Worm (Caenorhabditis elegans) whole organism, mixed stage, embryonic: Measurements from ENCODE around the gene C33D3.4.

Source experiments
- M03D4.4 ChIP-seq: sonication (generic microtip); optimal IDR thresholded peaks from 2 replicates; lab custom pipeline; 2017; ENCODE audit warnings: mild to moderate bottlenecking, missing genetic modification characterization, missing compliant biosample characterization
- bed-3 ChIP-seq: fragments of 200-800 bp; sonication (Bioruptor generic); optimal IDR thresholded peaks from 3 replicates; lab custom pipeline; 2018; ENCODE audit warnings: mild to moderate bottlenecking, missing genetic modification characterization, moderate library complexity, missing compliant biosample characterization
- blmp-1 ChIP-seq: fragments of 150-350 bp; optimal IDR thresholded peaks from 2 replicates; lab custom pipeline; 2014; ENCODE audit warnings: missing biosample characterization, missing genetic modification characterization
- ceh-39 ChIP-seq: fragments of 150-350 bp; optimal IDR thresholded peaks from 2 replicates; lab custom pipeline; 2014; ENCODE audit warnings: missing biosample characterization, missing genetic modification characterization
- ceh-43 ChIP-seq: fragments of 200-800 bp; sonication (Bioruptor generic); optimal IDR thresholded peaks from 2 replicates; lab custom pipeline; 2018; ENCODE audit warnings: mild to moderate bottlenecking, missing genetic modification characterization, moderate library complexity, missing compliant biosample characterization
- ceh-83 ChIP-seq: fragments of 200-800 bp; sonication (Bioruptor generic); optimal IDR thresholded peaks from 2 replicates; lab custom pipeline; 2018; ENCODE audit warnings: mild to moderate bottlenecking, missing genetic modification characterization, missing compliant biosample characterization
- ces-1 ChIP-seq: fragments of 150-350 bp; optimal IDR thresholded peaks from 2 replicates; lab custom pipeline; 2014; ENCODE audit warnings: missing biosample characterization, missing genetic modification reagents, missing genetic modification characterization
- cnd-1 ChIP-seq: fragments of 200-800 bp; sonication (Bioruptor generic); optimal IDR thresholded peaks from 2 replicates; lab custom pipeline; 2018; ENCODE audit warnings: mild to moderate bottlenecking, missing genetic modification characterization, missing compliant biosample characterization
- drap-1 ChIP-seq: fragments of 200-800 bp; sonication (Bioruptor generic); optimal IDR thresholded peaks from 3 replicates; lab custom pipeline; 2018; ENCODE audit warnings: mild to moderate bottlenecking, missing genetic modification characterization, missing compliant biosample characterization
- elt-1 ChIP-seq: sonication (generic microtip); optimal IDR thresholded peaks from 2 replicates; lab custom pipeline; 2017; ENCODE audit warnings: missing genetic modification characterization, mild to moderate bottlenecking, missing compliant biosample characterization, antibody characterized with exemption, moderate library complexity, borderline replicate concordance; ENCODE audit not compliant: insufficient read depth
- elt-3 ChIP-seq: fragments of 150-350 bp; optimal IDR thresholded peaks from 2 replicates; lab custom pipeline; 2014; ENCODE audit warnings: missing biosample characterization, missing genetic modification characterization
- flh-1 ChIP-seq: fragments of 200-800 bp; sonication (Bioruptor generic); optimal IDR thresholded peaks from 2 replicates; lab custom pipeline; 2018; ENCODE audit warnings: mild to moderate bottlenecking, missing genetic modification characterization, moderate library complexity, missing compliant biosample characterization
- hlh-1 ChIP-seq: fragments of 150-350 bp; optimal IDR thresholded peaks from 2 replicates; lab custom pipeline; 2014; ENCODE audit warnings: missing biosample characterization, missing genetic modification reagents, missing genetic modification characterization
- lin-13 ChIP-seq: fragments of 150-350 bp; optimal IDR thresholded peaks from 2 replicates; lab custom pipeline; 2014; ENCODE audit warnings: missing biosample characterization, missing genetic modification characterization
- lin-32 ChIP-seq: fragments of 200-800 bp; sonication (Bioruptor generic); optimal IDR thresholded peaks from 2 replicates; lab custom pipeline; 2018; ENCODE audit warnings: mild to moderate bottlenecking, missing genetic modification characterization, missing compliant biosample characterization
- lsy-2 ChIP-seq: fragments of 150-350 bp; optimal IDR thresholded peaks from 2 replicates; lab custom pipeline; 2014; ENCODE audit warnings: missing biosample characterization, missing genetic modification characterization
- mab-5 ChIP-seq: fragments of 150-350 bp; optimal IDR thresholded peaks from 2 replicates; lab custom pipeline; 2014; ENCODE audit warnings: missing biosample characterization, missing genetic modification characterization
- mep-1 ChIP-seq: fragments of 150-350 bp; optimal IDR thresholded peaks from 2 replicates; lab custom pipeline; 2017; ENCODE audit warnings: missing biosample characterization, missing genetic modification reagents, missing genetic modification characterization, inconsistent platforms
- mls-2 ChIP-seq: sonication (generic microtip); optimal IDR thresholded peaks from 2 replicates; lab custom pipeline; 2016; ENCODE audit warnings: mild to moderate bottlenecking, missing genetic modification characterization, moderate library complexity, missing compliant biosample characterization
- nhr-12 ChIP-seq: fragments of 150-350 bp; optimal IDR thresholded peaks from 2 replicates; lab custom pipeline; 2014; ENCODE audit warnings: missing biosample characterization, missing genetic modification characterization
- nhr-2 ChIP-seq: fragments of 150-350 bp; optimal IDR thresholded peaks from 2 replicates; lab custom pipeline; 2014; ENCODE audit warnings: missing biosample characterization, missing genetic modification characterization
- nhr-28 ChIP-seq: fragments of 150-350 bp; optimal IDR thresholded peaks from 2 replicates; lab custom pipeline; 2014; ENCODE audit warnings: missing biosample characterization, missing genetic modification characterization
- nhr-76 ChIP-seq: sonication (generic microtip); optimal IDR thresholded peaks from 2 replicates; lab custom pipeline; 2017; ENCODE audit warnings: missing biosample characterization, missing genetic modification characterization
- pha-4 ChIP-seq: fragments of 150-350 bp; optimal IDR thresholded peaks from 2 replicates; lab custom pipeline; 2018; ENCODE audit warnings: missing biosample characterization, missing genetic modification reagents, missing genetic modification characterization
- sem-2 ChIP-seq: fragments of 200-800 bp; sonication (Bioruptor generic); optimal IDR thresholded peaks from 2 replicates; lab custom pipeline; 2018; ENCODE audit warnings: mild to moderate bottlenecking, missing genetic modification characterization, missing compliant biosample characterization
- snpc-4 ChIP-seq: fragments of 150-350 bp; optimal IDR thresholded peaks from 2 replicates; lab custom pipeline; 2014; ENCODE audit warnings: missing biosample characterization, missing genetic modification characterization
- sptf-1 ChIP-seq: sonication (generic microtip); optimal IDR thresholded peaks from 2 replicates; lab custom pipeline; 2017; ENCODE audit warnings: mild to moderate bottlenecking, missing genetic modification characterization, moderate library complexity, missing compliant biosample characterization
- tbx-8 ChIP-seq: fragments of 200-800 bp; sonication (Bioruptor generic); optimal IDR thresholded peaks from 2 replicates; lab custom pipeline; 2018; ENCODE audit warnings: mild to moderate bottlenecking, missing genetic modification characterization, moderate library complexity, missing compliant biosample characterization
- unc-120 ChIP-seq: sonication (generic microtip); optimal IDR thresholded peaks from 2 replicates; lab custom pipeline; 2017; ENCODE audit warnings: missing genetic modification characterization, missing compliant biosample characterization; ENCODE audit not compliant: poor library complexity, severe bottlenecking
- unc-39 ChIP-seq: fragments of 150-350 bp; optimal IDR thresholded peaks from 2 replicates; lab custom pipeline; 2014; ENCODE audit warnings: missing biosample characterization, missing genetic modification characterization
- unc-62 ChIP-seq: fragments of 150-350 bp; optimal IDR thresholded peaks from 2 replicates; lab custom pipeline; 2014; ENCODE audit warnings: missing biosample characterization, missing genetic modification reagents, missing genetic modification characterization
- zip-8 ChIP-seq: fragments of 150-350 bp; optimal IDR thresholded peaks from 2 replicates; lab custom pipeline; 2014; ENCODE audit warnings: missing biosample characterization, missing genetic modification characterization

The C33D3.4 gene

DNA sequence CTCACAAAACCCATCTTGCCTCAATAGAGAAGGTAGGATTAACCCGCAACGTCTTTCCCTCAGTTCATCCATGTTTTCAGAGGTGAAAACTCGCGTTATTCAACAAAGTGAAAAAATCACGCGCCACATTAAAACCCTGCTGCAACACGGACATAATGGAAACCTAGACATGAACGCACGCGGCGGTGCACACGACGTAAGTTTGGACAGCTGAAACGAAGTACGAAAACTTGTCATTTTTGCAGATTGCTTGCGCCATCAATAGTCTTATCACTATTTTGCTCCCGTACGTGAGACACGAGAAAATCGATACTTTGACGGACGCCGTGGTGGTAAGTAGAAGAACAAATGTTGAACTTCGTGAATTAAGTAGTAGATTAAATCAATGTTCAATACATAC lies 38.6 kb downstream of the C33D3.4 start:
- TF ChIP-seq lin-13 (tag; lab: Kevin White, UChicago): no peak
- no peak for TF ChIP-seq ceh-43
- TF ChIP-seq, all 35 proteins: peak for 0

DNA sequence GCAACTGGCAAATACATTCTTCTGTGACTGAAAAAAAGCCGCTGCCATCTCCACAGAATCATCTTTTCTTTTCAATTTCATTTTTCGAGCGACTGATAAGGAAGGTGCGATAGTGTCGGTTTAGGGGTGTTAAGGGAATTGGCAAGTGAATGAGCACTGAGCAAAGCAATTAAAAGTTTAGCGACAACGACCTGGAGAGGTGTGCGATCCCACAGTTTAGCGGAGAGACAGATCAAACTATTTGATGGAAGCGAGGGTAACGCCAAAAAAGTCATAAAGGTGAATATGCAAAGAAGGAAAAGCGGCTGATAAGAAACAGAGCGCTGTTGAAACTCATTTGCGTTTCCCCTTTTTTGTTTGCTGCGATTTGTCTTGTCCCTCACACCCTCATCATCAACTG lies 40.1 kb downstream of the C33D3.4 start, which contains the start of the genes F14F3.5 and slcf-1:
F14F3.5 (minus strand) TSS at position 234 of the 400 bp plus-strand sequence.
slcf-1 (plus strand) TSS at position 302 of the 400 bp plus-strand sequence.
- TF ChIP-seq M03D4.4: no peak
- no peak for TF ChIP-seq ceh-39 (tag; lab: Kevin White, UChicago)
- TF ChIP-seq mab-5 (tag; lab: Kevin White, UChicago): no peak
- TF ChIP-seq unc-120: no peak
- no peak for TF ChIP-seq elt-1 (tag; lab: Kevin White, UChicago)
- no peak for TF ChIP-seq drap-1 (GFP tag; lab: Kevin White, UChicago)
- TF ChIP-seq zip-8 (tag; lab: Kevin White, UChicago): no peak
- TF ChIP-seq nhr-76 (tag; lab: Kevin White, UChicago): no peak
- TF ChIP-seq nhr-2: no peak
- TF ChIP-seq ceh-43: no peak
- TF ChIP-seq ceh-83 (GFP tag; lab: Kevin White, UChicago): no peak
- no peak for TF ChIP-seq cnd-1 (tag; lab: Kevin White, UChicago)
- TF ChIP-seq bed-3 (GFP tag; lab: Kevin White, UChicago): no peak
- TF ChIP-seq lin-13 (tag; lab: Kevin White, UChicago): no peak
- TF ChIP-seq nhr-12 (tag; lab: Kevin White, UChicago): no peak
- TF ChIP-seq snpc-4 (tag; lab: Kevin White, UChicago): no peak
- TF ChIP-seq mep-1 (tag; lab: Kevin White, UChicago): no peak
- no peak for TF ChIP-seq mls-2 (tag; lab: Kevin White, UChicago)
- TF ChIP-seq blmp-1 (tag; lab: Kevin White, UChicago): no peak
- no peak for TF ChIP-seq flh-1

DNA sequence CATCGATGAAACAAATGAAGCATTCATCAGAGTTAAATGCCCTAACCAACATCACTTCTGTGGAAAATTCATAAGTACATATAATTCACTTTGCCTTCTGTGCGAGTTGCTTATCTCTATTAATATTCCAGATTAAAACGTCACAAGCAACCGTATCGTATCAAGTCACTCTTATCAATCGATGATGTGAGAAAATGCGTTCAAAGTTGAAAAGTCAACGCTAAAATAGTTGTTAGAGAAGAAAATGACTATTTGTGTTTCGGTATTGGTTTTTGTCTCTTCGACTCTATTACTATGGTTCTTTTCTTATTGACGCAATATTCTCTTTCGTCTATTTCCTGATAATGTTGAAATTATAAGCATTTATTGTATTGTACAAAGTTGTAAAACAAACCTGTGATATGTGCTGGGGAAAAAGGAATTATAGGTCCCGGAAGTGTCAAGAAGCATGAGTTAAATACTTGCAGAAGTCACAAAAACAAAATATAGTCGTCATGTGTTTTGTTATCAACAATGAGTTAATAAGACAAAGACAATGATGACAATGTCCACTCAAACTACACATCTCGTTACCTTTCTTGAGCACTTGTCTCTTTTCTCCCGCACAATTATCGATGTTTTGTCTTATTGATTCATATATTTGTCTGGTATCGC lies 43.4 kb downstream of the C33D3.4 start:
- TF ChIP-seq ceh-83 (GFP tag; lab: Kevin White, UChicago) (no peak), ceh-39 (tag; lab: Kevin White, UChicago) (no peak), tbx-8 (no peak), unc-62 (GFP tag; lab: Kevin White, UChicago) (no peak), pha-4 (tag; lab: Kevin White, UChicago) (no peak), nhr-2 (no peak), unc-39 (tag; lab: Kevin White, UChicago) (no peak), drap-1 (GFP tag; lab: Kevin White, UChicago) (no peak), cnd-1 (tag; lab: Kevin White, UChicago) (no peak), lin-32 (GFP tag; lab: Kevin White, UChicago) (no peak), ces-1 (GFP tag; lab: Kevin White, UChicago) (no peak), blmp-1 (tag; lab: Kevin White, UChicago) (no peak), hlh-1 (tag; lab: Kevin White, UChicago) (no peak), elt-3 (no peak), sptf-1 (tag; lab: Kevin White, UChicago) (no peak), nhr-28 (tag; lab: Kevin White, UChicago) (no peak), lsy-2 (no peak), unc-120 (no peak), lin-13 (tag; lab: Kevin White, UChicago) (no peak)

DNA sequence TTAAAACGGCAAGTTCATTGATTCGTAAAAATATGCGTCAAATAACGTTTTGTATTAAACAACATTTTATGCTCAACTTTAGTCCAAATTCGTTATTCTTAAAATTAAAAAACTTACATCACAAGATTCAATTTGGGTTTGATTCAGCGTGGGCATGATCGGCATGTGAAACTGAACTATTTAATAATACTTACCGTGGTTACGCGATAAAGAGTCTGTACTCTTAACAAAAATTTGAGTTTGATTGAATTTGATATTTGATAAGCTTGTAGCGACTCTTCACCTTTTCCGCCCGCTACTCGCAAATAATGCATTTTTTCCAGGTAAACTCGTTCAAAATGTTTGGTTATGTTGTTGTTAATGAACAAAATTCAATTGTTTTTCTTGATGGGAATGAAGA lies 44.6 kb downstream of the C33D3.4 start, which contains the start of gene glo-3:
glo-3 (plus strand) TSS at position 253 of the 400 bp plus-strand sequence.
- TF ChIP-seq blmp-1 (tag; lab: Kevin White, UChicago) (no peak), M03D4.4 (no peak), sptf-1 (tag; lab: Kevin White, UChicago) (no peak), ces-1 (GFP tag; lab: Kevin White, UChicago) (no peak), sem-2 (GFP tag; lab: Kevin White, UChicago) (no peak), unc-120 (no peak), elt-1 (tag; lab: Kevin White, UChicago) (no peak), snpc-4 (tag; lab: Kevin White, UChicago) (no peak), ceh-43 (no peak), nhr-76 (tag; lab: Kevin White, UChicago) (no peak), mab-5 (tag; lab: Kevin White, UChicago) (no peak), hlh-1 (tag; lab: Kevin White, UChicago) (no peak), mep-1 (tag; lab: Kevin White, UChicago) (no peak), zip-8 (tag; lab: Kevin White, UChicago) (no peak)
